Worm (Caenorhabditis elegans): ENCODE data around the gene C27D9.1.

The C27D9.1 gene

ce11 chrII:4802917-4803316 is 49.7 kb downstream of the C27D9.1 start:
- no peak for TF ChIP-seq nhr-2 (tag; optimal IDR thresholded peaks at IDR 0.05)
- no peak for TF ChIP-seq ham-2 (GFP tag; optimal IDR thresholded peaks at IDR 0.05)
- no peak for TF ChIP-seq elt-1 (tag; optimal IDR thresholded peaks at IDR 0.05; ENCODE audit: borderline replicate concordance, insufficient read depth)
- no peak for TF ChIP-seq unc-39 (tag; optimal IDR thresholded peaks at IDR 0.05)
- no peak for TF ChIP-seq unc-120 (tag; optimal IDR thresholded peaks at IDR 0.05; ENCODE audit: poor library complexity, severe bottlenecking)
- no peak for TF ChIP-seq nhr-76 (tag; optimal IDR thresholded peaks at IDR 0.05)
- TF ChIP-seq lin-13 (tag; optimal IDR thresholded peaks at IDR 0.05), result no peak
- TF ChIP-seq ceh-83 (GFP tag; optimal IDR thresholded peaks at IDR 0.05), result no peak
- no peak for TF ChIP-seq lin-32 (GFP tag; optimal IDR thresholded peaks at IDR 0.05)
- no peak for TF ChIP-seq cnd-1 (tag; optimal IDR thresholded peaks at IDR 0.05)
- TF ChIP-seq pha-4 (tag; optimal IDR thresholded peaks at IDR 0.05), result no peak
